Fruit fly (Drosophila melanogaster) whole organism, adult: ENCODE results near the gene CG12355.

ENCODE experiments used
- CG11617 ChIP-seq: fragments of 200-800 bp; sonication (Bioruptor generic); optimal IDR thresholded peaks from 2 replicates; lab custom pipeline; 2017; ENCODE audit warnings: mild to moderate bottlenecking, missing biosample characterization, missing genetic modification reagents, missing genetic modification characterization
- CG12768 ChIP-seq: fragments of 200-800 bp; sonication (Bioruptor generic); optimal IDR thresholded peaks from 2 replicates; lab custom pipeline; 2017; ENCODE audit warnings: missing biosample characterization, missing genetic modification characterization, mild to moderate bottlenecking, moderate library complexity, missing genetic modification reagents
- CG14711 ChIP-seq: fragments of 200-800 bp; sonication (Bioruptor generic); optimal IDR thresholded peaks from 2 replicates; lab custom pipeline; 2018; ENCODE audit warnings: missing biosample characterization, mild to moderate bottlenecking, missing genetic modification characterization, moderate library complexity
- CG1620 ChIP-seq: fragments of 200-800 bp; sonication (Bioruptor generic); optimal IDR thresholded peaks from 2 replicates; lab custom pipeline; 2016; ENCODE audit warnings: missing biosample characterization, missing genetic modification characterization
- CG33017 ChIP-seq: fragments of 200-800 bp; sonication (Bioruptor generic); optimal IDR thresholded peaks from 2 replicates; lab custom pipeline; 2018; ENCODE audit warnings: missing biosample characterization, mild to moderate bottlenecking, missing genetic modification characterization, moderate library complexity
- CG5204 ChIP-seq: fragments of 200-800 bp; sonication (Bioruptor generic); optimal IDR thresholded peaks from 2 replicates; lab custom pipeline; 2016; ENCODE audit warnings: missing biosample characterization, missing genetic modification characterization
- CG7045 ChIP-seq: fragments of 200-800 bp; sonication (Bioruptor generic); optimal IDR thresholded peaks from 2 replicates; lab custom pipeline; 2017; ENCODE audit warnings: missing biosample characterization, mild to moderate bottlenecking, missing genetic modification characterization
- CG7101 ChIP-seq: fragments of 200-800 bp; sonication (Bioruptor generic); optimal IDR thresholded peaks from 2 replicates; lab custom pipeline; 2018; ENCODE audit warnings: missing biosample characterization, mild to moderate bottlenecking, missing genetic modification characterization, moderate library complexity
- Clk ChIP-seq: fragments of 200-800 bp; sonication (Bioruptor generic); optimal IDR thresholded peaks from 2 replicates; lab custom pipeline; 2017; ENCODE audit warnings: missing biosample characterization, missing genetic modification characterization
- Crg-1 ChIP-seq: fragments of 200-800 bp; sonication (Bioruptor generic); optimal IDR thresholded peaks from 2 replicates; lab custom pipeline; 2016; ENCODE audit warnings: missing biosample characterization, missing genetic modification characterization
- Hr96 ChIP-seq: fragments of 200-800 bp; sonication (Bioruptor generic); optimal IDR thresholded peaks from 2 replicates; lab custom pipeline; 2016; ENCODE audit warnings: missing biosample characterization, missing genetic modification characterization
- Mnt ChIP-seq: fragments of 200-800 bp; sonication (Bioruptor generic); optimal IDR thresholded peaks from 2 replicates; lab custom pipeline; 2016; ENCODE audit warnings: missing biosample characterization, mild to moderate bottlenecking, missing genetic modification characterization
- bab1 ChIP-seq: fragments of 200-800 bp; sonication (Bioruptor generic); optimal IDR thresholded peaks from 3 replicates; lab custom pipeline; 2019; ENCODE audit warnings: missing biosample characterization, mild to moderate bottlenecking, missing genetic modification characterization, moderate library complexity
- cic ChIP-seq: fragments of 200-800 bp; sonication (Bioruptor generic); optimal IDR thresholded peaks from 2 replicates; lab custom pipeline; 2017; ENCODE audit warnings: missing biosample characterization, mild to moderate bottlenecking, missing genetic modification characterization, moderate library complexity
- cnc ChIP-seq, 2 experiments: fragments of >200 bp; optimal IDR thresholded peaks; 2 replicates each; lab custom pipeline; 2017
- kay ChIP-seq: fragments of 200-800 bp; sonication (Bioruptor generic); peaks from one replicate; lab custom pipeline; 2016; ENCODE audit warnings: missing biosample characterization, missing genetic modification characterization, borderline replicate concordance
- ovo ChIP-seq: fragments of 200-800 bp; sonication (Bioruptor generic); optimal IDR thresholded peaks from 2 replicates; lab custom pipeline; 2016; ENCODE audit warnings: missing biosample characterization, missing genetic modification characterization
- pad ChIP-seq: fragments of 200-800 bp; sonication (Bioruptor generic); optimal IDR thresholded peaks from 3 replicates; lab custom pipeline; 2017; ENCODE audit warnings: missing biosample characterization, missing genetic modification characterization, mild to moderate bottlenecking, moderate library complexity, missing genetic modification reagents
- tj ChIP-seq: fragments of 200-800 bp; sonication (Bioruptor generic); optimal IDR thresholded peaks from 3 replicates; lab custom pipeline; 2017; ENCODE audit warnings: missing biosample characterization, mild to moderate bottlenecking, missing genetic modification characterization, moderate library complexity
- toe ChIP-seq: fragments of 200-800 bp; sonication (Bioruptor generic); optimal IDR thresholded peaks from 2 replicates; lab custom pipeline; 2016; ENCODE audit warnings: missing biosample characterization, missing genetic modification characterization

CG12355 gene

dm6 chr3L:15513726-15514125 is 18.4 kb upstream of the CG12355 start:
- no peak for TF ChIP-seq ovo
- TF ChIP-seq cnc (optimal IDR thresholded peaks at IDR 0.05; lab: Kevin White, UChicago) = peak in 1 of 2 experiments; percentile 63
- peak; percentile 66 for TF ChIP-seq kay (GFP tag; lab: Kevin White, UChicago)
- TF ChIP-seq tj (GFP tag; lab: Kevin White, UChicago) = no peak
- no peak for TF ChIP-seq Clk (GFP tag; lab: Kevin White, UChicago)
- no peak for TF ChIP-seq bab1 (GFP tag; lab: Kevin White, UChicago)
- no peak for TF ChIP-seq pad (GFP tag; lab: Kevin White, UChicago)
- TF ChIP-seq CG14711 = no peak
- no peak for TF ChIP-seq CG5204 (GFP tag; lab: Kevin White, UChicago)

dm6 chr3L:15513264-15513663 is 17.9 kb upstream of the CG12355 start:
- TF ChIP-seq CG1620 = no peak
- TF ChIP-seq cnc (optimal IDR thresholded peaks at IDR 0.05; lab: Kevin White, UChicago) = peak in 1 of 2 experiments; percentile 64
- TF ChIP-seq bab1 (GFP tag; lab: Kevin White, UChicago) = no peak
- TF ChIP-seq ovo = no peak
- TF ChIP-seq tj (GFP tag; lab: Kevin White, UChicago) = peak; percentile 78
- no peak for TF ChIP-seq Clk (GFP tag; lab: Kevin White, UChicago)
- TF ChIP-seq toe = no peak
- no peak for TF ChIP-seq pad (GFP tag; lab: Kevin White, UChicago)

dm6 chr3L:15511688-15512250 is 16.4 kb upstream of the CG12355 start:
- TF ChIP-seq pad (GFP tag; lab: Kevin White, UChicago) (peak; percentile 41), CG7045 (no peak), toe (no peak), CG1620 (no peak), Clk (GFP tag; lab: Kevin White, UChicago) (no peak), tj (GFP tag; lab: Kevin White, UChicago) (peak; percentile 98), CG5204 (GFP tag; lab: Kevin White, UChicago) (no peak), CG7101 (no peak), CG12768 (GFP tag; lab: Kevin White, UChicago) (peak; percentile 42), cnc (optimal IDR thresholded peaks at IDR 0.05; lab: Kevin White, UChicago) (no peak), CG11617 (GFP tag; lab: Kevin White, UChicago) (peak; percentile 55), CG14711 (no peak), CG33017 (peak; percentile 57), Crg-1 (no peak), cic (GFP tag; lab: Kevin White, UChicago) (peak; percentile 65), kay (GFP tag; lab: Kevin White, UChicago) (peak; percentile 98), Hr96 (GFP tag; lab: Kevin White, UChicago) (no peak), ovo (no peak), Mnt (GFP tag; lab: Kevin White, UChicago) (peak; percentile 44), bab1 (GFP tag; lab: Kevin White, UChicago) (peak; percentile 37)

dm6 chr3L:15510787-15511186 is 15.4 kb upstream of the CG12355 start, which contains the start of gene MsrA:
MsrA (plus strand) TSS chr3L:15511052.
- TF ChIP-seq CG11617 (GFP tag; lab: Kevin White, UChicago) (no peak), CG33017 (peak; percentile 12), CG7045 (no peak), Clk (GFP tag; lab: Kevin White, UChicago) (no peak), bab1 (GFP tag; lab: Kevin White, UChicago) (peak; percentile 36), tj (GFP tag; lab: Kevin White, UChicago) (peak; percentile 80), toe (no peak), CG5204 (GFP tag; lab: Kevin White, UChicago) (no peak), CG12768 (GFP tag; lab: Kevin White, UChicago) (no peak), Mnt (GFP tag; lab: Kevin White, UChicago) (peak; percentile 51), pad (GFP tag; lab: Kevin White, UChicago) (no peak), Crg-1 (no peak), CG7101 (peak; percentile 20), CG14711 (no peak), kay (GFP tag; lab: Kevin White, UChicago) (peak; percentile 31), cnc (optimal IDR thresholded peaks at IDR 0.05; lab: Kevin White, UChicago) (no peak), Hr96 (GFP tag; lab: Kevin White, UChicago) (peak; percentile 2), cic (GFP tag; lab: Kevin White, UChicago) (peak; percentile 49), ovo (no peak), CG1620 (no peak)

- TF ChIP-seq CG1620 (no peak), bab1 (GFP tag; lab: Kevin White, UChicago) (peak; percentile 54), Mnt (GFP tag; lab: Kevin White, UChicago) (peak; percentile 54)
Observed at dm6 chr3L:15509398-15509797, 14.0 kb upstream of the CG12355 start, which contains the start of the genes gdl and gdl-ORF39. gdl (plus strand) TSS chr3L:15509445. gdl-ORF39 (plus strand) TSS chr3L:15509445.

- TF ChIP-seq Hr96 (GFP tag; lab: Kevin White, UChicago) (no peak), cnc (optimal IDR thresholded peaks at IDR 0.05; lab: Kevin White, UChicago) (no peak), CG11617 (GFP tag; lab: Kevin White, UChicago) (no peak), Clk (GFP tag; lab: Kevin White, UChicago) (no peak), tj (GFP tag; lab: Kevin White, UChicago) (no peak), Mnt (GFP tag; lab: Kevin White, UChicago) (no peak), CG33017 (no peak), kay (GFP tag; lab: Kevin White, UChicago) (no peak), CG5204 (GFP tag; lab: Kevin White, UChicago) (no peak), CG7045 (no peak), CG7101 (no peak), cic (GFP tag; lab: Kevin White, UChicago) (no peak), CG14711 (no peak), CG12768 (GFP tag; lab: Kevin White, UChicago) (no peak), pad (GFP tag; lab: Kevin White, UChicago) (no peak), CG1620 (no peak), bab1 (GFP tag; lab: Kevin White, UChicago) (no peak), Crg-1 (no peak), ovo (no peak)
Observed at dm6 chr3L:15508750-15509149, 13.4 kb upstream of the CG12355 start, which contains the start of gene Z600. Z600 (plus strand) TSS chr3L:15509061.
